Fruit fly (Drosophila melanogaster) whole organism, embryonic: ENCODE measurements around the gene caz.

Source experiments
- ATbp ChIP-seq: fragments of 200-800 bp; sonication (Bioruptor generic); optimal IDR thresholded peaks from 2 replicates; lab custom pipeline; 2017; ENCODE audit warnings: missing biosample characterization, mild to moderate bottlenecking, missing genetic modification characterization, missing genetic modification reagents
- Ada2b ChIP-seq: fragments of 200-800 bp; sonication (Bioruptor generic); IDR thresholded peaks from 2 replicates; pipeline ENCODE4 v1.3.6; 2022; ENCODE audit warnings: missing biosample characterization, missing genetic modification characterization
- CG10209 ChIP-seq: fragments of 200-800 bp; sonication (Bioruptor generic); optimal IDR thresholded peaks from 3 replicates; lab custom pipeline; 2017; ENCODE audit warnings: missing biosample characterization, mild to moderate bottlenecking, missing genetic modification characterization, missing genetic modification reagents
- CG11456 ChIP-seq: fragments of 200-800 bp; sonication (Bioruptor generic); IDR thresholded peaks from 3 replicates; pipeline ENCODE4 v1.3.6; 2022; ENCODE audit warnings: missing biosample characterization, missing genetic modification characterization
- CG13123 ChIP-seq: fragments of 200-800 bp; sonication (Bioruptor generic); optimal IDR thresholded peaks from 2 replicates; lab custom pipeline; 2016; ENCODE audit warnings: missing biosample characterization, missing genetic modification characterization
- CG13894 ChIP-seq: fragments of 200-800 bp; sonication (Bioruptor generic); optimal IDR thresholded peaks from 3 replicates; lab custom pipeline; 2018; ENCODE audit warnings: missing biosample characterization, mild to moderate bottlenecking, missing genetic modification characterization, moderate library complexity
- CG15073 ChIP-seq: fragments of 200-800 bp; sonication (Bioruptor generic); optimal IDR thresholded peaks from 2 replicates; lab custom pipeline; 2016; ENCODE audit warnings: missing biosample characterization, missing genetic modification characterization
- CG1602 ChIP-seq: fragments of 200-800 bp; sonication (Bioruptor generic); optimal IDR thresholded peaks from 3 replicates; lab custom pipeline; 2016; ENCODE audit warnings: missing biosample characterization, missing genetic modification characterization
- CG16779 ChIP-seq: fragments of 200-800 bp; sonication (Bioruptor generic); IDR thresholded peaks from 2 replicates; pipeline ENCODE4 v1.3.6; 2022; ENCODE audit warnings: missing biosample characterization, missing genetic modification characterization
- CG17328 ChIP-seq: fragments of 200-800 bp; sonication (Bioruptor generic); IDR thresholded peaks from 2 replicates; pipeline ENCODE4 v1.3.6; 2022; ENCODE audit warnings: missing biosample characterization, missing genetic modification characterization
- CG17912 ChIP-seq: fragments of 200-800 bp; sonication (Bioruptor generic); optimal IDR thresholded peaks from 2 replicates; lab custom pipeline; 2018; ENCODE audit warnings: missing biosample characterization, mild to moderate bottlenecking, missing genetic modification characterization
- CG2120 ChIP-seq: fragments of 200-800 bp; sonication (Bioruptor generic); optimal IDR thresholded peaks from 3 replicates; lab custom pipeline; 2016; ENCODE audit warnings: missing biosample characterization, missing genetic modification characterization
- CG3163 ChIP-seq: fragments of 200-800 bp; sonication (Bioruptor generic); optimal IDR thresholded peaks from 3 replicates; lab custom pipeline; 2016; ENCODE audit warnings: missing biosample characterization, missing genetic modification characterization
- CG34224 ChIP-seq: fragments of 200-800 bp; sonication (Bioruptor generic); IDR thresholded peaks from 3 replicates; pipeline ENCODE4 v1.3.6; 2022; ENCODE audit warnings: missing biosample characterization, missing genetic modification characterization; ENCODE audit not compliant: partially characterized antibody
- CG3838 ChIP-seq: fragments of 200-800 bp; sonication (Bioruptor generic); optimal IDR thresholded peaks from 3 replicates; lab custom pipeline; 2016; ENCODE audit warnings: missing biosample characterization, missing genetic modification characterization
- CG4328 ChIP-seq: fragments of 200-800 bp; sonication (Bioruptor generic); optimal IDR thresholded peaks from 3 replicates; lab custom pipeline; 2017; ENCODE audit warnings: missing biosample characterization, missing genetic modification reagents, missing genetic modification characterization
- CG4854 ChIP-seq: fragments of 200-800 bp; sonication (Bioruptor generic); optimal IDR thresholded peaks from 2 replicates; lab custom pipeline; 2016; ENCODE audit warnings: missing biosample characterization, missing genetic modification characterization, inconsistent platforms
- CG6254 ChIP-seq: fragments of 200-800 bp; sonication (Bioruptor generic); optimal IDR thresholded peaks from 3 replicates; lab custom pipeline; 2017; ENCODE audit warnings: mild to moderate bottlenecking, missing biosample characterization, missing genetic modification reagents, missing genetic modification characterization
- CG6813 ChIP-seq: fragments of 200-800 bp; sonication (Bioruptor generic); optimal IDR thresholded peaks from 2 replicates; lab custom pipeline; 2017; ENCODE audit warnings: missing biosample characterization, missing genetic modification characterization, mild to moderate bottlenecking, moderate library complexity, missing genetic modification reagents
- CG7928 ChIP-seq: fragments of 200-800 bp; sonication (Bioruptor generic); optimal IDR thresholded peaks from 2 replicates; lab custom pipeline; 2017; ENCODE audit warnings: missing biosample characterization, mild to moderate bottlenecking, missing genetic modification characterization
- CG7963 ChIP-seq: fragments of 200-800 bp; sonication (Bioruptor generic); IDR thresholded peaks from 3 replicates; pipeline ENCODE4 v1.3.6; 2022; ENCODE audit warnings: missing biosample characterization, missing genetic modification characterization; ENCODE audit not compliant: partially characterized antibody
- CG8388 ChIP-seq: fragments of 200-800 bp; sonication (Bioruptor generic); optimal IDR thresholded peaks from 2 replicates; lab custom pipeline; 2019; ENCODE audit warnings: missing biosample characterization, mild to moderate bottlenecking, missing genetic modification characterization, moderate library complexity
- CG9932 ChIP-seq: fragments of 200-800 bp; sonication (Bioruptor generic); IDR thresholded peaks from 2 replicates; pipeline ENCODE4 v1.3.6; 2022; ENCODE audit warnings: missing biosample characterization, missing genetic modification characterization
- CoRest ChIP-seq: fragments of 200-800 bp; sonication (Bioruptor generic); optimal IDR thresholded peaks from 3 replicates; lab custom pipeline; 2018; ENCODE audit warnings: missing biosample characterization, mild to moderate bottlenecking, missing genetic modification characterization, moderate library complexity
- E2f2 ChIP-seq: fragments of 200-800 bp; sonication (Bioruptor generic); IDR thresholded peaks from 2 replicates; pipeline ENCODE4 v1.3.6; 2022; ENCODE audit warnings: missing biosample characterization, missing genetic modification characterization
- Fer2 ChIP-seq: fragments of 200-800 bp; sonication (Bioruptor generic); optimal IDR thresholded peaks from 2 replicates; lab custom pipeline; 2018; ENCODE audit warnings: missing biosample characterization, mild to moderate bottlenecking, missing genetic modification characterization, moderate library complexity
- GATAe ChIP-seq: fragments of 200-800 bp; sonication (Bioruptor generic); conservative IDR thresholded peaks from 2 replicates; pipeline ENCODE4 v1.3.6; 2022; ENCODE audit warnings: missing biosample characterization, missing genetic modification characterization
- Hr3 ChIP-seq: fragments of 200-800 bp; sonication (Bioruptor generic); optimal IDR thresholded peaks from 3 replicates; lab custom pipeline; 2016; ENCODE audit warnings: missing biosample characterization, missing genetic modification characterization
- Mad ChIP-seq: fragments of 200-800 bp; sonication (Bioruptor generic); optimal IDR thresholded peaks from 2 replicates; lab custom pipeline; 2016; ENCODE audit warnings: missing biosample characterization, missing genetic modification characterization
- Meics ChIP-seq: fragments of 200-800 bp; sonication (Bioruptor generic); optimal IDR thresholded peaks from 2 replicates; lab custom pipeline; 2017; ENCODE audit warnings: missing biosample characterization, mild to moderate bottlenecking, missing genetic modification characterization
- Sry-β ChIP-seq: fragments of 200-800 bp; sonication (Bioruptor generic); optimal IDR thresholded peaks from 2 replicates; lab custom pipeline; 2018; ENCODE audit warnings: missing biosample characterization, mild to moderate bottlenecking, missing genetic modification characterization, moderate library complexity
- Stat92E ChIP-seq, 3 experiments: fragments of >200 bp in 2 of 3; fragments of 200-800 bp in 1 of 3; sonication (Bioruptor generic) in 1 of 3; optimal IDR thresholded peaks; 2 replicates each; lab custom pipeline; 2017 to 2019; ENCODE audit warnings: missing biosample characterization in 3 of 3, missing genetic modification characterization in 3 of 3, mild to moderate bottlenecking in 1 of 3, moderate library complexity in 1 of 3
- Xrp1 ChIP-seq: fragments of 200-800 bp; sonication (Bioruptor generic); IDR thresholded peaks from 2 replicates; pipeline ENCODE4 v1.3.6; 2022; ENCODE audit warnings: missing biosample characterization, missing genetic modification characterization
- amos ChIP-seq: fragments of 200-800 bp; sonication (Bioruptor generic); IDR thresholded peaks from 2 replicates; pipeline ENCODE4 v1.3.6; 2022; ENCODE audit warnings: missing biosample characterization, missing genetic modification characterization; ENCODE audit not compliant: partially characterized antibody
- ash1 ChIP-seq: fragments of 200-800 bp; sonication (Bioruptor generic); optimal IDR thresholded peaks from 2 replicates; lab custom pipeline; 2018; ENCODE audit warnings: missing biosample characterization, mild to moderate bottlenecking, missing genetic modification characterization
- bsh ChIP-seq, 2 experiments: fragments of 200-800 bp; sonication (Bioruptor generic); optimal IDR thresholded peaks; 2 replicates each; lab custom pipeline; 2017 to 2018; ENCODE audit warnings: mild to moderate bottlenecking in 2 of 2, missing biosample characterization in 2 of 2, missing genetic modification characterization in 2 of 2, moderate library complexity in 1 of 2
- danr ChIP-seq: fragments of 200-800 bp; sonication (Bioruptor generic); IDR thresholded peaks from 2 replicates; pipeline ENCODE4 v1.3.6; 2022; ENCODE audit warnings: missing biosample characterization, missing genetic modification characterization
- dati ChIP-seq: fragments of 200-800 bp; sonication (Bioruptor generic); IDR thresholded peaks from 2 replicates; pipeline ENCODE4 v1.3.6; 2022; ENCODE audit warnings: missing biosample characterization, missing genetic modification characterization
- dmrt11E ChIP-seq: fragments of 200-800 bp; sonication (Bioruptor generic); optimal IDR thresholded peaks from 3 replicates; lab custom pipeline; 2018; ENCODE audit warnings: missing biosample characterization, mild to moderate bottlenecking, missing genetic modification characterization, moderate library complexity
- exex ChIP-seq: fragments of 200-800 bp; sonication (Bioruptor generic); optimal IDR thresholded peaks from 4 replicates; lab custom pipeline; 2018; ENCODE audit warnings: missing biosample characterization, mild to moderate bottlenecking, missing genetic modification characterization, moderate library complexity
- eyg ChIP-seq: fragments of 200-800 bp; sonication (Bioruptor generic); optimal IDR thresholded peaks from 3 replicates; lab custom pipeline; 2016; ENCODE audit warnings: missing biosample characterization, missing genetic modification characterization
- fd64A ChIP-seq: fragments of 200-800 bp; sonication (Bioruptor generic); optimal IDR thresholded peaks from 3 replicates; lab custom pipeline; 2018; ENCODE audit warnings: missing biosample characterization, mild to moderate bottlenecking, missing genetic modification characterization
- gem ChIP-seq: fragments of 200-800 bp; sonication (Bioruptor generic); optimal IDR thresholded peaks from 2 replicates; lab custom pipeline; 2019; ENCODE audit warnings: missing biosample characterization, mild to moderate bottlenecking, missing genetic modification characterization, moderate library complexity
- gsb-n ChIP-seq: fragments of 200-800 bp; sonication (Bioruptor generic); optimal IDR thresholded peaks from 3 replicates; lab custom pipeline; 2018; ENCODE audit warnings: missing biosample characterization, mild to moderate bottlenecking, missing genetic modification characterization
- nom ChIP-seq: fragments of 200-800 bp; sonication (Bioruptor generic); optimal IDR thresholded peaks from 2 replicates; lab custom pipeline; 2017; ENCODE audit warnings: missing biosample characterization, missing genetic modification characterization, mild to moderate bottlenecking, moderate library complexity, missing genetic modification reagents
- pfk ChIP-seq: fragments of 200-800 bp; sonication (Bioruptor generic); optimal IDR thresholded peaks from 2 replicates; lab custom pipeline; 2018; ENCODE audit warnings: missing biosample characterization, mild to moderate bottlenecking, missing genetic modification characterization, moderate library complexity
- sqz ChIP-seq: fragments of 200-800 bp; sonication (Bioruptor generic); optimal IDR thresholded peaks from 3 replicates; lab custom pipeline; 2018; ENCODE audit warnings: missing biosample characterization, mild to moderate bottlenecking, missing genetic modification characterization
- vnd ChIP-seq: fragments of 200-800 bp; sonication (Bioruptor generic); IDR thresholded peaks from 3 replicates; pipeline ENCODE4 v1.3.6; 2022; ENCODE audit warnings: missing biosample characterization, missing genetic modification characterization; ENCODE audit not compliant: partially characterized antibody

The caz gene

DNA sequence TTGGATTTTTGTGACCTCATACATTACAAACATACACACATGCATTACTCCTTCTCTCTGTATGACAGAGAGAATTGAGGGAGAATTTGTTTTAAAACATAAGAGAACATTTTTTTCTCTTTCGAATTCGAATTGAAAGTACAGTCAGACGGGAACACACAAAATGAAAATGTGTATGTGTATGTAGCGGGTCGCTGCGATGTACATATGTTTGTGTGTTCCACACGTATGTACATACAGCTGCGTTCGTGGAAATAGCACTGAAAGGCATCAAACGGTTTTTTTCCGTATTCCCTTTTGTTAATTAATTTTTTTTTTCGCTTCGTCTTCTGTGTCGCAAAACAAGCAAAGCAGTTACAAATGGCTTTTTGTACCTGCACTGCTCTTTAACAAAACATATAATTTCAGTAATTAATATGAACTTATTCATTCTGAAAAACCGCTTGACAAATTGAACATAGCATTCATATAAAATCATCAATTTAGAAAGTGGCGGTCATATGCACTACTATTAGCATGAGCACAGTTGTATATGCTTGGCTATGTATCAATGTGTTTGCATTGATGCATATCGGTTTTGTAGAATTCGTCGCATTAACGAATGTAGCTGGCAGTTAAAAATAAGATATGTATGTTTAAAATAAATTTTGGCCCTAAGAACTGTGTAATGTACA lies 44.1 kb downstream of the caz start (continued):
- peak; percentile 99 for TF ChIP-seq CoRest (tag; lab: Kevin White, UChicago)
- TF ChIP-seq CG6813 (GFP tag; lab: Kevin White, UChicago) = peak; percentile 95
- TF ChIP-seq exex (tag; lab: Kevin White, UChicago) = peak; percentile 89
- no peak for TF ChIP-seq amos (GFP tag; lab: Robert Waterston, UW)
- no peak for TF ChIP-seq CG34224
- TF ChIP-seq gem = peak; percentile 98
- 0 out of 2 replicates have a peak, but pooled peaks have one; percentile 37 for TF ChIP-seq dati (GFP tag; lab: Robert Waterston, UW)
- TF ChIP-seq CG17912 (GFP tag; lab: Kevin White, UChicago) = peak; percentile 91
- peak; percentile 87 for TF ChIP-seq CG11456 (GFP tag; lab: Robert Waterston, UW)
- TF ChIP-seq dmrt11E (tag; lab: Kevin White, UChicago) = peak; percentile 96
- peak; percentile 91 for TF ChIP-seq CG1602 (GFP tag; lab: Kevin White, UChicago)
- peak; percentile 89 for TF ChIP-seq Fer2
- peak; percentile 94 for TF ChIP-seq ATbp (GFP tag; lab: Kevin White, UChicago)
- peak; percentile 97 for TF ChIP-seq CG13894 (tag; lab: Kevin White, UChicago)
- no peak for TF ChIP-seq CG7963 (GFP tag; lab: Robert Waterston, UW)
- peak; percentile 88 for TF ChIP-seq CG17328 (GFP tag; lab: Robert Waterston, UW)
- peak; percentile 93 for TF ChIP-seq fd64A (GFP tag; lab: Kevin White, UChicago)
- peak; percentile 63 for TF ChIP-seq pfk (GFP tag; lab: Kevin White, UChicago)
- TF ChIP-seq CG6254 = peak; percentile 91
- peak; percentile 92 to 97 for TF ChIP-seq bsh (GFP tag; optimal IDR thresholded peaks at IDR 0.05; lab: Kevin White, UChicago)
- TF ChIP-seq CG10209 = peak; percentile 97
- TF ChIP-seq gsb-n (tag; lab: Kevin White, UChicago) = peak; percentile 94
- TF ChIP-seq E2f2 (GFP tag; lab: Robert Waterston, UW) = peak; percentile 77
- TF ChIP-seq CG4854 (GFP tag; lab: Kevin White, UChicago) = peak; percentile 93
- TF ChIP-seq danr = peak; percentile 90
- TF ChIP-seq CG4328 (GFP tag; lab: Kevin White, UChicago) = peak; percentile 96
- peak; percentile 69 for TF ChIP-seq Sry-β (GFP tag; lab: Kevin White, UChicago)
- peak; percentile 60 for TF ChIP-seq GATAe (GFP tag; lab: Robert Waterston, UW)
- TF ChIP-seq sqz (GFP tag; lab: Kevin White, UChicago) = peak; percentile 95
- no peak for TF ChIP-seq vnd (GFP tag; lab: Robert Waterston, UW)
- TF ChIP-seq CG3838 (GFP tag; lab: Kevin White, UChicago) = peak; percentile 90
- peak; percentile 88 for TF ChIP-seq CG9932 (GFP tag; lab: Robert Waterston, UW)
- TF ChIP-seq CG7928 (GFP tag; lab: Kevin White, UChicago) = peak; percentile 74
- TF ChIP-seq Stat92E (GFP tag; optimal IDR thresholded peaks at IDR 0.05; lab: Kevin White, UChicago) = peak in 1 of 3 experiments; percentile 90
- 0 out of 2 replicates have a peak, but pooled peaks have one; percentile 45 for TF ChIP-seq CG16779 (GFP tag; lab: Robert Waterston, UW)
- peak; percentile 91 for TF ChIP-seq nom (GFP tag; lab: Kevin White, UChicago)
- peak; percentile 62 for TF ChIP-seq CG15073 (GFP tag; lab: Kevin White, UChicago)
- TF ChIP-seq Ada2b (GFP tag; lab: Robert Waterston, UW) = peak; percentile 88
- peak; percentile 94 for TF ChIP-seq Xrp1 (GFP tag; lab: Robert Waterston, UW)
- TF ChIP-seq eyg = peak; percentile 91
- TF ChIP-seq Hr3 (GFP tag; lab: Kevin White, UChicago) = peak; percentile 90
- peak; percentile 97 for TF ChIP-seq Meics
- TF ChIP-seq CG3163 (GFP tag; lab: Kevin White, UChicago) = peak; percentile 98
- TF ChIP-seq ash1 = peak; percentile 87
- peak; percentile 88 for TF ChIP-seq CG13123 (GFP tag; lab: Kevin White, UChicago)
- peak; percentile 97 for TF ChIP-seq CG2120 (GFP tag; lab: Kevin White, UChicago)
- TF ChIP-seq Mad (GFP tag; lab: Kevin White, UChicago) = peak; percentile 94
- peak; percentile 96 for TF ChIP-seq CG8388 (GFP tag; lab: Kevin White, UChicago)
